Worm (Caenorhabditis elegans) whole organism, L3 larva: ENCODE data around the gene C28C12.11.

Experiments
- aly-2 ChIP-seq: fragments of 150-350 bp; optimal IDR thresholded peaks from 2 replicates; lab custom pipeline; 2014; ENCODE audit warnings: missing biosample characterization, missing genetic modification characterization
- ceh-28 ChIP-seq: fragments of 150-350 bp; optimal IDR thresholded peaks from 2 replicates; lab custom pipeline; 2014; ENCODE audit warnings: missing biosample characterization, missing genetic modification reagents, missing genetic modification characterization
- ceh-82 ChIP-seq: fragments of 150-350 bp; optimal IDR thresholded peaks from 2 replicates; lab custom pipeline; 2014; ENCODE audit warnings: missing biosample characterization, missing genetic modification characterization
- egl-5 ChIP-seq: fragments of 150-350 bp; optimal IDR thresholded peaks from 2 replicates; lab custom pipeline; 2017; ENCODE audit warnings: missing biosample characterization, missing genetic modification reagents, missing genetic modification characterization, inconsistent platforms
- elt-3 ChIP-seq, 3 experiments: fragments of 150-350 bp in 1 of 3; sonication (generic microtip) in 2 of 3; optimal IDR thresholded peaks; 2 replicates in 2 of 3; 4 replicates in 1 of 3; lab custom pipeline; 2014 to 2017; ENCODE audit warnings: missing biosample characterization in 3 of 3, missing genetic modification characterization in 3 of 3
- fkh-10 ChIP-seq: sonication (generic microtip); optimal IDR thresholded peaks from 2 replicates; lab custom pipeline; 2017; ENCODE audit warnings: missing biosample characterization, missing genetic modification reagents, missing genetic modification characterization
- fos-1 ChIP-seq: fragments of 150-350 bp; optimal IDR thresholded peaks from 2 replicates; lab custom pipeline; 2014; ENCODE audit warnings: missing biosample characterization, missing genetic modification characterization
- nhr-43 ChIP-seq: sonication (generic microtip); optimal IDR thresholded peaks from 2 replicates; lab custom pipeline; 2016; ENCODE audit warnings: mild to moderate bottlenecking, missing genetic modification characterization, missing compliant biosample characterization; ENCODE audit not compliant: poor library complexity, severe bottlenecking
- nhr-67 ChIP-seq: fragments of 150-350 bp; optimal IDR thresholded peaks from 2 replicates; lab custom pipeline; 2014; ENCODE audit warnings: missing biosample characterization, missing genetic modification characterization
- pha-4 ChIP-seq: fragments of 150-350 bp; optimal IDR thresholded peaks from 2 replicates; lab custom pipeline; 2014; ENCODE audit warnings: missing biosample characterization, missing genetic modification reagents, missing genetic modification characterization
- snpc-4 ChIP-seq: fragments of 150-350 bp; optimal IDR thresholded peaks from 2 replicates; lab custom pipeline; 2014; ENCODE audit warnings: missing biosample characterization, missing genetic modification characterization
- unc-39 ChIP-seq: sonication (generic microtip); optimal IDR thresholded peaks from 4 replicates; lab custom pipeline; 2017; ENCODE audit warnings: missing biosample characterization, missing genetic modification characterization
- zag-1 ChIP-seq: fragments of 150-350 bp; optimal IDR thresholded peaks from 2 replicates; lab custom pipeline; 2014; ENCODE audit warnings: missing biosample characterization, missing genetic modification characterization
- ztf-11 ChIP-seq: fragments of 150-350 bp; optimal IDR thresholded peaks from 2 replicates; lab custom pipeline; 2014; ENCODE audit warnings: missing biosample characterization, missing genetic modification characterization

DNA sequence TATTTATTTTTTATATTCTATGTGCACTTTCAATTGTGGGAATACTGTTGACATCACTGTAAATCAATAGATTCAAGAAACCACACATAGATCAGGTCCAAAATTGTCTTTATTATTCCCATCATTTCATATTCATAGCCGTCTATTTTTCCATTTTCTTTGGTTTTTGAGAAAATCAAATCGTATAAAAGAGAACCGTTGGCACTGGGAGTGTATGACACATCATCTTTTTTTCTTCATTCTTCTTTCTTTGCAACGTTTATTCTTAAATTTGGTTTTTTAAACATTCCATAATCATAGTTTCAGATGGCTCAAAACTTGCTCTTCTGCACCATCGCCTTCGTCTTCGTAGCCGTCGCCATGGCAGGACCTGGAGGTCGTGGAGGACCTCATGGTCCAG, 16.1 kb downstream of the C28C12.11 start, which contains the start of gene srlf-2:
- TF ChIP-seq ceh-82 (no peak), egl-5 (tag; lab: Kevin White, UChicago) (no peak), unc-39 (tag; lab: Kevin White, UChicago) (no peak), fkh-10 (GFP tag; lab: Kevin White, UChicago) (no peak), snpc-4 (tag; lab: Kevin White, UChicago) (no peak), nhr-67 (no peak), elt-3 (tag; optimal IDR thresholded peaks at IDR 0.05; lab: Kevin White, UChicago) (no peak), zag-1 (no peak), nhr-43 (tag; lab: Kevin White, UChicago) (no peak), ceh-28 (no peak), ztf-11 (no peak), aly-2 (no peak), fos-1 (no peak), pha-4 (tag; lab: Kevin White, UChicago) (no peak)
